Worm (Caenorhabditis elegans): ENCODE results near the gene cyn-2.

Gene cyn-2

ce11 chrIII:13667739-13668138 lies 24.7 kb upstream of the cyn-2 start, which contains the start of gene flp-15:
TSS of gene flp-15 (minus strand) at chrIII:13667839.
- TF ChIP-seq madf-8 (GFP tag; conservative IDR thresholded peaks at IDR 0.05), result no peak

- no peak for TF ChIP-seq lin-35 (GFP tag; optimal IDR thresholded peaks at IDR 0.05)
- TF ChIP-seq cebp-2 (GFP tag; IDR thresholded peaks at IDR 0.05), result no peak
- TF ChIP-seq ceh-27 (GFP tag; optimal IDR thresholded peaks at IDR 0.05), result no peak
- no peak for TF ChIP-seq die-1 (tag; optimal IDR thresholded peaks at IDR 0.05)
- TF ChIP-seq egrh-3 (GFP tag; IDR thresholded peaks at IDR 0.05), result no peak
- TF ChIP-seq C17E4.6 (GFP tag; IDR thresholded peaks at IDR 0.05), result no peak
- TF ChIP-seq dpff-1 (tag; optimal IDR thresholded peaks at IDR 0.05), result no peak
These were observed 22.9 kb upstream of the cyn-2 start for ce11 chrIII:13669519-13669918.

ce11 chrIII:13672654-13673330 lies 19.7 kb upstream of the cyn-2 start, which contains the start of gene aqp-11:
TSS of gene aqp-11 (plus strand) at chrIII:13673280.
- no peak for TF ChIP-seq F37B4.10 (GFP tag; IDR thresholded peaks at IDR 0.05)
- peak; percentile 63 for TF ChIP-seq nhr-80 (tag; optimal IDR thresholded peaks at IDR 0.05)

- TF ChIP-seq Y56A3A.18 (GFP tag; IDR thresholded peaks at IDR 0.05) (no peak), B0019.2 (GFP tag; conservative IDR thresholded peaks at IDR 0.05) (no peak), nhr-80 (tag; optimal IDR thresholded peaks at IDR 0.05) (peak; percentile 41)
These were observed 13.5 kb upstream of the cyn-2 start, which contains the start of gene sid-2 for ce11 chrIII:13678761-13679495. TSS of gene sid-2 (plus strand) at chrIII:13679445.

ce11 chrIII:13682019-13682418 lies 10.4 kb upstream of the cyn-2 start:
- no peak for TF ChIP-seq attf-3 (GFP tag; conservative IDR thresholded peaks at IDR 0.05)
- TF ChIP-seq ztf-6 (GFP tag; IDR thresholded peaks at IDR 0.05), result no peak
- no peak for TF ChIP-seq F37B4.10 (GFP tag; IDR thresholded peaks at IDR 0.05)

- peak; percentile 7 for TF ChIP-seq lin-54 (GFP tag; optimal IDR thresholded peaks at IDR 0.05)
- peak; percentile 54 for TF ChIP-seq F33H1.4 (GFP tag; IDR thresholded peaks at IDR 0.05)
- TF ChIP-seq efl-1 (GFP tag; optimal IDR thresholded peaks at IDR 0.05), result peak; percentile 84
- peak; percentile 57 for TF ChIP-seq D2030.7 (GFP tag; IDR thresholded peaks at IDR 0.05)
- TF ChIP-seq lsl-1 (GFP tag; optimal IDR thresholded peaks at IDR 0.05), result peak; percentile 84
- peak; percentile 60 for TF ChIP-seq dpl-1 (GFP tag; optimal IDR thresholded peaks at IDR 0.05)
- TF ChIP-seq snpc-1.1 (tag; optimal IDR thresholded peaks at IDR 0.05; ENCODE audit: insufficient read depth), result no peak
- TF ChIP-seq sea-2 (GFP tag; IDR thresholded peaks at IDR 0.05), result no peak
- TF ChIP-seq madf-8 (GFP tag; conservative IDR thresholded peaks at IDR 0.05), result peak; percentile 51; the same call in 1 of the 2 replicates
- peak; percentile 36 for TF ChIP-seq snpc-1.3 (tag; optimal IDR thresholded peaks at IDR 0.05; ENCODE audit: insufficient read depth)
- TF ChIP-seq ceh-91 (GFP tag; IDR thresholded peaks at IDR 0.05), result peak; percentile 24; the same call in 1 of the 2 replicates
- TF ChIP-seq snpc-3.4 (tag; optimal IDR thresholded peaks at IDR 0.05), result peak; percentile 23
- TF ChIP-seq madf-6 (GFP tag; IDR thresholded peaks at IDR 0.05), result peak; percentile 74
- TF ChIP-seq dpff-1 (tag; optimal IDR thresholded peaks at IDR 0.05), result no peak
- TF ChIP-seq F57A8.1 (GFP tag; optimal IDR thresholded peaks at IDR 0.05), result no peak
- TF ChIP-seq xnd-1 (tag; optimal IDR thresholded peaks at IDR 0.05), result peak; percentile 54
These were observed 9.2 kb upstream of the cyn-2 start for ce11 chrIII:13683275-13683674.
